Worm (Caenorhabditis elegans): ENCODE data around the gene C18D11.6.
A peak's percentile ranks its signal among the peaks of the same experiment; 100 is the strongest.

The C18D11.6 gene

DNA sequence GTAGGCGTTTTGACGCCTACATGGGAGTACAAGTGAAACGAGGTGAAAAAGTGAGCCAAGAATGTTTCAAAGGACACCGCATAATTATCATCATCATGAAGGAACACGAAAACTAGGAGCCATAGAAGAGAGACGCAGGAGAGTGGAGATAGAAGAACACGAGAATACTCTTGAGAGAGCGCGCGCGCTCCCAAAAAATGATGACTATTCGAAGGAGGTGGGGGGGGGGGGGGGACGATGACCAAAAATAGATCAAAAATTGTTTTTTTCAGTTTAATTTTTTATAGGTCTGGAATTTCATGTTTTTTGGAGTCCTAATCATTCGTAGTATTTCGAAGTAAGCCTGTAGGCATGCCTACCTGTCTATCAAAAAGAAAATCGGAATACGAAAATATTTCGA is 26.4 kb downstream of the C18D11.6 start:
- TF ChIP-seq fkh-10 (GFP tag; optimal IDR thresholded peaks at IDR 0.05) = no peak
- TF ChIP-seq madf-2 (tag; optimal IDR thresholded peaks at IDR 0.05) = no peak
- no peak for TF ChIP-seq K09A11.1 (tag; optimal IDR thresholded peaks at IDR 0.05; ENCODE audit: insufficient read depth)
- no peak for TF ChIP-seq fax-1 (tag; optimal IDR thresholded peaks at IDR 0.05)
- no peak for TF ChIP-seq pha-2 (tag; optimal IDR thresholded peaks at IDR 0.05)
- TF ChIP-seq ceh-34 (tag; optimal IDR thresholded peaks at IDR 0.05) = no peak
- no peak for TF ChIP-seq T23F11.4 (GFP tag; optimal IDR thresholded peaks at IDR 0.05)
- no peak for TF ChIP-seq nfya-1 (tag; optimal IDR thresholded peaks at IDR 0.05)
- no peak for TF ChIP-seq ceh-22 (tag; optimal IDR thresholded peaks at IDR 0.05)
- no peak for TF ChIP-seq sdc-2 (tag; optimal IDR thresholded peaks at IDR 0.05)
- no peak for TF ChIP-seq unc-86 (tag; optimal IDR thresholded peaks at IDR 0.05)
- no peak for TF ChIP-seq pros-1 (tag; optimal IDR thresholded peaks at IDR 0.05)
- no peak for TF ChIP-seq unc-55 (GFP tag; optimal IDR thresholded peaks at IDR 0.05)
- TF ChIP-seq ama-1 (optimal IDR thresholded peaks at IDR 0.05) = no peak
- TF ChIP-seq ceh-31 (tag; optimal IDR thresholded peaks at IDR 0.05) = no peak
- TF ChIP-seq hlh-15 (tag; optimal IDR thresholded peaks at IDR 0.05) = no peak
- TF ChIP-seq dmd-4 (tag; optimal IDR thresholded peaks at IDR 0.05; ENCODE audit: borderline replicate concordance) = no peak
- TF ChIP-seq fkh-6 (tag; optimal IDR thresholded peaks at IDR 0.05) = no peak
- TF ChIP-seq npax-4 (tag; optimal IDR thresholded peaks at IDR 0.05) = no peak
- no peak for TF ChIP-seq ceh-18 (tag; optimal IDR thresholded peaks at IDR 0.05)

- no peak for TF ChIP-seq gmeb-2 (tag; optimal IDR thresholded peaks at IDR 0.05)
- TF ChIP-seq ceh-14 (tag; optimal IDR thresholded peaks at IDR 0.05) = no peak
- TF ChIP-seq npax-4 (tag; optimal IDR thresholded peaks at IDR 0.05) = no peak
- TF ChIP-seq ceh-45 (GFP tag; IDR thresholded peaks at IDR 0.05) = no peak
- no peak for TF ChIP-seq odd-2 (tag; optimal IDR thresholded peaks at IDR 0.05)
- TF ChIP-seq C08G9.2 (tag; optimal IDR thresholded peaks at IDR 0.05) = no peak
- no peak for TF ChIP-seq nfya-1 (tag; optimal IDR thresholded peaks at IDR 0.05)
Observed at ce11 chrIII:11841728-11842127, 31.4 kb downstream of the C18D11.6 start.

- TF ChIP-seq tbx-7 (tag; optimal IDR thresholded peaks at IDR 0.05) (no peak), elt-4 (tag; optimal IDR thresholded peaks at IDR 0.05) (peak; percentile 40), ceh-6 (GFP tag; optimal IDR thresholded peaks at IDR 0.05) (no peak), ama-1 (optimal IDR thresholded peaks at IDR 0.05) (no peak), rnt-1 (tag; optimal IDR thresholded peaks at IDR 0.05) (no peak), elt-2 (tag; optimal IDR thresholded peaks at IDR 0.05) (no peak), dve-1 (tag; optimal IDR thresholded peaks at IDR 0.05) (no peak), ceh-19 (GFP tag; optimal IDR thresholded peaks at IDR 0.05) (no peak)
Observed at ce11 chrIII:11843007-11843406, 32.7 kb downstream of the C18D11.6 start.

- TF ChIP-seq K09A11.1 (tag; optimal IDR thresholded peaks at IDR 0.05; ENCODE audit: insufficient read depth) = no peak
- TF ChIP-seq ceh-19 (GFP tag; optimal IDR thresholded peaks at IDR 0.05) = no peak
- TF ChIP-seq ttx-3 (tag; optimal IDR thresholded peaks at IDR 0.05) = no peak
- no peak for TF ChIP-seq unc-86 (tag; optimal IDR thresholded peaks at IDR 0.05)
- no peak for TF ChIP-seq ceh-22 (tag; optimal IDR thresholded peaks at IDR 0.05)
- no peak for TF ChIP-seq rnt-1 (tag; optimal IDR thresholded peaks at IDR 0.05)
- TF ChIP-seq Y22D7AL.16 (tag; optimal IDR thresholded peaks at IDR 0.05) = no peak
Observed at ce11 chrIII:11846365-11846764, 36.0 kb downstream of the C18D11.6 start, which contains the start of gene ntl-3. TSS of gene ntl-3 (minus strand) at chrIII:11846465.

DNA sequence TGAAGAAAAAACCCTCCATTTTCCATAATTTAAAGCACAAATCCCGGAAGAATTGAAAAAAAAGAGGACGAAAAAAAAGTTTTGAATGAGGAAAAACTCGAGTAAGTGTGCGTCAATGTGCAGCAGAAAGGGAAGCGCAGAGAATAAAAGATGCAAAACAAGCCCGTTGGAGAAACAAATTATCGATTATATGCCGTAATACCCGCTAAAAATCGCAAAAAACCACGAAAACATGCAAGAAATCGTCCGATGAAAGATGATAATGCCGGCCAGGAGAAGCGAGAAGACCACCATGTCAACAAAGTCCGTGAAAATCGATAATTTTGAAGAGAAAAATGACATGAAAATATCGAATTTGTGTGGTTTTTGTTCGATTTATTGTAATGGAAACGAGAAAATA is 36.7 kb downstream of the C18D11.6 start:
- TF ChIP-seq ceh-6 (GFP tag; optimal IDR thresholded peaks at IDR 0.05) (no peak), ceh-48 (tag; optimal IDR thresholded peaks at IDR 0.05) (peak; percentile 4)

All from whole organism, late embryonic.